Fruit fly (Drosophila melanogaster): ENCODE data around the gene Dhpr.

Dhpr gene

dm6 chr3L:9134349-9134748 lies at the start of gene Dhpr, which contains the start of gene bol:
Dhpr (plus strand) TSS chr3L:9134560.
bol (minus strand) TSS chr3L:9134405.
- TF ChIP-seq Crg-1 (GFP tag; optimal IDR thresholded peaks at IDR 0.05) (no peak), kay (GFP tag; ENCODE audit: borderline replicate concordance) (no peak), CG14711 (tag; optimal IDR thresholded peaks at IDR 0.05) (peak; percentile 7), CG7045 (GFP tag; optimal IDR thresholded peaks at IDR 0.05) (no peak), cnc (optimal IDR thresholded peaks at IDR 0.05) (no peak), CG5204 (GFP tag; optimal IDR thresholded peaks at IDR 0.05) (no peak), toe (GFP tag; optimal IDR thresholded peaks at IDR 0.05) (no peak), CG33017 (tag; optimal IDR thresholded peaks at IDR 0.05) (no peak), tj (GFP tag; optimal IDR thresholded peaks at IDR 0.05) (no peak), Hr96 (GFP tag; optimal IDR thresholded peaks at IDR 0.05) (no peak), cic (GFP tag; optimal IDR thresholded peaks at IDR 0.05) (peak; percentile 21), CG12768 (GFP tag; optimal IDR thresholded peaks at IDR 0.05) (no peak), CG1620 (GFP tag; optimal IDR thresholded peaks at IDR 0.05) (no peak), bab1 (GFP tag; optimal IDR thresholded peaks at IDR 0.05) (peak; percentile 39), CG11617 (GFP tag; optimal IDR thresholded peaks at IDR 0.05) (no peak), ovo (GFP tag; optimal IDR thresholded peaks at IDR 0.05) (peak; percentile 31), pad (GFP tag; optimal IDR thresholded peaks at IDR 0.05) (peak; percentile 45), Mnt (GFP tag; optimal IDR thresholded peaks at IDR 0.05) (peak; percentile 34), Clk (GFP tag; optimal IDR thresholded peaks at IDR 0.05) (no peak), CG7101 (tag; optimal IDR thresholded peaks at IDR 0.05) (no peak)

- TF ChIP-seq Mnt (GFP tag; optimal IDR thresholded peaks at IDR 0.05) (no peak), kay (GFP tag; ENCODE audit: borderline replicate concordance) (no peak), toe (GFP tag; optimal IDR thresholded peaks at IDR 0.05) (peak; percentile 27), Clk (GFP tag; optimal IDR thresholded peaks at IDR 0.05) (no peak), tj (GFP tag; optimal IDR thresholded peaks at IDR 0.05) (no peak), CG7101 (tag; optimal IDR thresholded peaks at IDR 0.05) (peak; percentile 25), cic (GFP tag; optimal IDR thresholded peaks at IDR 0.05) (no peak), CG5204 (GFP tag; optimal IDR thresholded peaks at IDR 0.05) (peak; percentile 39), CG1620 (GFP tag; optimal IDR thresholded peaks at IDR 0.05) (no peak), CG11617 (GFP tag; optimal IDR thresholded peaks at IDR 0.05) (peak; percentile 21), CG14711 (tag; optimal IDR thresholded peaks at IDR 0.05) (peak; percentile 14), Hr96 (GFP tag; optimal IDR thresholded peaks at IDR 0.05) (no peak), ovo (GFP tag; optimal IDR thresholded peaks at IDR 0.05) (no peak), CG33017 (tag; optimal IDR thresholded peaks at IDR 0.05) (peak; percentile 38), pad (GFP tag; optimal IDR thresholded peaks at IDR 0.05) (no peak), CG7045 (GFP tag; optimal IDR thresholded peaks at IDR 0.05) (no peak), bab1 (GFP tag; optimal IDR thresholded peaks at IDR 0.05) (no peak), Crg-1 (GFP tag; optimal IDR thresholded peaks at IDR 0.05) (no peak)
Measured at dm6 chr3L:9092356-9093103, 41.8 kb upstream of the Dhpr start, which contains the start of gene CG32032. CG32032 (plus strand) TSS chr3L:9093053.

- no peak for TF ChIP-seq pad (GFP tag; optimal IDR thresholded peaks at IDR 0.05)
- TF ChIP-seq kay (GFP tag; ENCODE audit: borderline replicate concordance): peak; percentile 63
- TF ChIP-seq bab1 (GFP tag; optimal IDR thresholded peaks at IDR 0.05): no peak
- TF ChIP-seq CG33017 (tag; optimal IDR thresholded peaks at IDR 0.05): no peak
- TF ChIP-seq CG14711 (tag; optimal IDR thresholded peaks at IDR 0.05): no peak
- TF ChIP-seq toe (GFP tag; optimal IDR thresholded peaks at IDR 0.05): no peak
- TF ChIP-seq CG5204 (GFP tag; optimal IDR thresholded peaks at IDR 0.05): no peak
Measured at dm6 chr3L:9094980-9095425, 39.4 kb upstream of the Dhpr start.

- peak; percentile 80 for TF ChIP-seq CG33017 (tag; optimal IDR thresholded peaks at IDR 0.05)
- TF ChIP-seq cnc (optimal IDR thresholded peaks at IDR 0.05): no peak
- TF ChIP-seq cic (GFP tag; optimal IDR thresholded peaks at IDR 0.05): peak; percentile 98
- TF ChIP-seq pad (GFP tag; optimal IDR thresholded peaks at IDR 0.05): no peak
- peak; percentile 6 for TF ChIP-seq CG14711 (tag; optimal IDR thresholded peaks at IDR 0.05)
- no peak for TF ChIP-seq ovo (GFP tag; optimal IDR thresholded peaks at IDR 0.05)
- peak; percentile 16 for TF ChIP-seq CG11617 (GFP tag; optimal IDR thresholded peaks at IDR 0.05)
- TF ChIP-seq CG5204 (GFP tag; optimal IDR thresholded peaks at IDR 0.05): no peak
- TF ChIP-seq CG7045 (GFP tag; optimal IDR thresholded peaks at IDR 0.05): peak; percentile 3
- no peak for TF ChIP-seq toe (GFP tag; optimal IDR thresholded peaks at IDR 0.05)
- TF ChIP-seq bab1 (GFP tag; optimal IDR thresholded peaks at IDR 0.05): no peak
- peak; percentile 53 for TF ChIP-seq CG12768 (GFP tag; optimal IDR thresholded peaks at IDR 0.05)
- peak; percentile 54 for TF ChIP-seq Hr96 (GFP tag; optimal IDR thresholded peaks at IDR 0.05)
- TF ChIP-seq CG7101 (tag; optimal IDR thresholded peaks at IDR 0.05): peak; percentile 27
- TF ChIP-seq Clk (GFP tag; optimal IDR thresholded peaks at IDR 0.05): peak; percentile 65
- TF ChIP-seq kay (GFP tag; ENCODE audit: borderline replicate concordance): peak; percentile 80
- TF ChIP-seq Mnt (GFP tag; optimal IDR thresholded peaks at IDR 0.05): peak; percentile 81
- TF ChIP-seq tj (GFP tag; optimal IDR thresholded peaks at IDR 0.05): no peak
- no peak for TF ChIP-seq Crg-1 (GFP tag; optimal IDR thresholded peaks at IDR 0.05)
- TF ChIP-seq CG1620 (GFP tag; optimal IDR thresholded peaks at IDR 0.05): no peak
Measured at dm6 chr3L:9095704-9096103, 38.7 kb upstream of the Dhpr start.

dm6 chr3L:9096648-9097047 lies 37.7 kb upstream of the Dhpr start, which contains the start of gene CG13315:
CG13315 (plus strand) TSS chr3L:9096877.
- no peak for TF ChIP-seq CG14711 (tag; optimal IDR thresholded peaks at IDR 0.05)
- TF ChIP-seq pad (GFP tag; optimal IDR thresholded peaks at IDR 0.05): no peak
- TF ChIP-seq tj (GFP tag; optimal IDR thresholded peaks at IDR 0.05): no peak
- TF ChIP-seq CG1620 (GFP tag; optimal IDR thresholded peaks at IDR 0.05): no peak
- peak; percentile 20 for TF ChIP-seq Hr96 (GFP tag; optimal IDR thresholded peaks at IDR 0.05)
- TF ChIP-seq CG7101 (tag; optimal IDR thresholded peaks at IDR 0.05): no peak
- peak; percentile 59 for TF ChIP-seq cic (GFP tag; optimal IDR thresholded peaks at IDR 0.05)
- no peak for TF ChIP-seq Crg-1 (GFP tag; optimal IDR thresholded peaks at IDR 0.05)
- no peak for TF ChIP-seq toe (GFP tag; optimal IDR thresholded peaks at IDR 0.05)
- no peak for TF ChIP-seq CG5204 (GFP tag; optimal IDR thresholded peaks at IDR 0.05)
- no peak for TF ChIP-seq CG33017 (tag; optimal IDR thresholded peaks at IDR 0.05)
- TF ChIP-seq Clk (GFP tag; optimal IDR thresholded peaks at IDR 0.05): no peak
- TF ChIP-seq CG11617 (GFP tag; optimal IDR thresholded peaks at IDR 0.05): no peak
- no peak for TF ChIP-seq cnc (optimal IDR thresholded peaks at IDR 0.05)
- TF ChIP-seq Mnt (GFP tag; optimal IDR thresholded peaks at IDR 0.05): peak; percentile 55
- no peak for TF ChIP-seq ovo (GFP tag; optimal IDR thresholded peaks at IDR 0.05)
- TF ChIP-seq bab1 (GFP tag; optimal IDR thresholded peaks at IDR 0.05): no peak
- TF ChIP-seq CG7045 (GFP tag; optimal IDR thresholded peaks at IDR 0.05): no peak
- TF ChIP-seq CG12768 (GFP tag; optimal IDR thresholded peaks at IDR 0.05): peak; percentile 60
- TF ChIP-seq kay (GFP tag; ENCODE audit: borderline replicate concordance): peak; percentile 81

All from whole organism, adult.